Worm (Caenorhabditis elegans): ENCODE results near the gene F16B12.4.

DNA sequence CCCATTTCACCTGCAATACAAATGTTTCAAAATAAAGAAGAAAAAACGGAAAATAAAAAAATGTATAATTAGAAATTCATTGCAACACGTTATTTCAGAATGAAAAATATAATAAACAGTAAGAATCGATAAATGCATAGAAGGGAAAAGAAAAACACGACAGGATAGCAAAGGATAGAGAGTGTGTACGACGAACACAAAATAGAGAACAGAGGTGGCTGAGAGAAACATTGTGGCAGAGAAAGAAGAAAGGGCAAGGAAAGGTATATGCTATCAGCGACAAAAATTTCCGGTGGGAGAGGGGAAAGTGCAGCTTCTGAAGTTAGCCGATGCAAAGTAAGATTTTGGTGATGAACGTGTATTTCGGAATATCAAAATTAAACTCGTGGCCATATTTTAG, 27.4 kb upstream of the F16B12.4 start, which contains the start of gene F28H6.6:
- TF ChIP-seq elt-1 (tag; optimal IDR thresholded peaks at IDR 0.05; ENCODE audit: borderline replicate concordance, insufficient read depth) (no peak), blmp-1 (tag; optimal IDR thresholded peaks at IDR 0.05) (no peak), bed-3 (GFP tag; optimal IDR thresholded peaks at IDR 0.05) (no peak), ceh-83 (GFP tag; optimal IDR thresholded peaks at IDR 0.05) (no peak), unc-62 (GFP tag; optimal IDR thresholded peaks at IDR 0.05) (no peak), ceh-39 (tag; optimal IDR thresholded peaks at IDR 0.05) (no peak)

Data from whole organism, mixed stage, embryonic.